Fruit fly (Drosophila melanogaster) whole organism, wandering third instar larva: ENCODE results near the gene spdi.

Source experiments
- Dfd ChIP-seq: fragments of >200 bp; optimal IDR thresholded peaks from 2 replicates; lab custom pipeline; 2017; ENCODE audit warnings: missing biosample characterization, missing genetic modification characterization
- GATAd ChIP-seq: sonication (Bioruptor generic); optimal IDR thresholded peaks from 2 replicates; lab custom pipeline; 2016; ENCODE audit warnings: missing biosample characterization, missing genetic modification characterization
- HLH106 ChIP-seq: fragments of 200-800 bp; optimal IDR thresholded peaks from 3 replicates; lab custom pipeline; 2019; ENCODE audit warnings: missing biosample characterization, mild to moderate bottlenecking, missing genetic modification characterization, moderate library complexity
- brk ChIP-seq: fragments of 200-800 bp; sonication (Bioruptor generic); optimal IDR thresholded peaks from 2 replicates; lab custom pipeline; 2016; ENCODE audit warnings: missing biosample characterization, mild to moderate bottlenecking, missing genetic modification characterization
- dsf ChIP-seq: sonication (Bioruptor generic); optimal IDR thresholded peaks from 2 replicates; lab custom pipeline; 2016; ENCODE audit warnings: missing biosample characterization, missing genetic modification characterization, borderline replicate concordance
- ey ChIP-seq: fragments of 200-800 bp; sonication (Bioruptor generic); optimal IDR thresholded peaks from 2 replicates; lab custom pipeline; 2016; ENCODE audit warnings: missing biosample characterization, missing genetic modification characterization
- fru ChIP-seq: fragments of 200-800 bp; sonication (Bioruptor generic); optimal IDR thresholded peaks from 3 replicates; lab custom pipeline; 2016; ENCODE audit warnings: missing biosample characterization, mild to moderate bottlenecking, missing genetic modification characterization
- h ChIP-seq: fragments of 200-800 bp; sonication (Bioruptor generic); optimal IDR thresholded peaks from 3 replicates; lab custom pipeline; 2016; ENCODE audit warnings: missing biosample characterization, mild to moderate bottlenecking, missing genetic modification characterization
- psq ChIP-seq: fragments of 200-800 bp; sonication (Bioruptor generic); optimal IDR thresholded peaks from 3 replicates; lab custom pipeline; 2017; ENCODE audit warnings: missing biosample characterization, mild to moderate bottlenecking, missing genetic modification characterization, moderate library complexity

dm6 chrX:616761-617476 lies 3.1 kb downstream of the spdi start:
- TF ChIP-seq h, result no peak
- no peak for TF ChIP-seq HLH106
- no peak for TF ChIP-seq Dfd (GFP tag; lab: Kevin White, UChicago)
- TF ChIP-seq psq, result no peak
- TF ChIP-seq brk, result no peak
- no peak for TF ChIP-seq ey
- no peak for TF ChIP-seq GATAd (GFP tag; lab: Kevin White, UChicago)
- no peak for TF ChIP-seq dsf (GFP tag; lab: Kevin White, UChicago)
- peak; percentile 10 for TF ChIP-seq fru (GFP tag; lab: Kevin White, UChicago)
